Worm (Caenorhabditis elegans) whole organism, young adult: ENCODE results near the gene clec-143.
A peak's percentile ranks its signal among the peaks of the same experiment; 100 is the strongest.
"Not testable (repeated sequence)": the region's sequence is repeated elsewhere in the genome, so short reads cannot be mapped to it uniquely, and the experiment has no call there.

ENCODE experiments used
- B0261.1 ChIP-seq: sonication (generic microtip); optimal IDR thresholded peaks from 2 replicates; lab custom pipeline; 2016; ENCODE audit warnings: mild to moderate bottlenecking, missing genetic modification characterization, moderate library complexity, missing compliant biosample characterization
- C17E4.6 ChIP-seq: fragments of 200-800 bp; sonication (Bioruptor generic); IDR thresholded peaks from 2 replicates; pipeline ENCODE4 v1.3.6; 2022; ENCODE audit warnings: missing genetic modification reagents, missing genetic modification characterization, missing compliant biosample characterization
- F23B12.7 ChIP-seq: sonication (generic microtip); optimal IDR thresholded peaks from 2 replicates; lab custom pipeline; 2017; ENCODE audit warnings: missing genetic modification characterization, mild to moderate bottlenecking, missing compliant biosample characterization, antibody characterized with exemption, moderate library complexity; ENCODE audit not compliant: insufficient read depth
- F57C9.4 ChIP-seq: sonication (generic microtip); optimal IDR thresholded peaks from 2 replicates; lab custom pipeline; 2017; ENCODE audit warnings: mild to moderate bottlenecking, missing genetic modification characterization, missing compliant biosample characterization
- K12H6.12 ChIP-seq: fragments of 200-800 bp; sonication (Bioruptor generic); optimal IDR thresholded peaks from 2 replicates; lab custom pipeline; 2018; ENCODE audit warnings: mild to moderate bottlenecking, missing genetic modification characterization, missing compliant biosample characterization
- Y56A3A.18 ChIP-seq: fragments of 200-800 bp; sonication (Bioruptor generic); IDR thresholded peaks from 2 replicates; pipeline ENCODE4 v1.3.6; 2022; ENCODE audit warnings: missing genetic modification reagents, missing genetic modification characterization, missing compliant biosample characterization
- ama-1 ChIP-seq, 3 experiments: fragments of 150-350 bp in 1 of 3; sonication (generic microtip) in 2 of 3; optimal IDR thresholded peaks; 2 replicates each; lab custom pipeline; 2014 to 2018; ENCODE audit warnings: missing biosample characterization in 2 of 3, missing genetic modification characterization in 2 of 3, missing genetic modification reagents in 2 of 3
- atf-7 ChIP-seq: sonication (generic microtip); optimal IDR thresholded peaks from 2 replicates; lab custom pipeline; 2017; ENCODE audit warnings: mild to moderate bottlenecking, missing genetic modification characterization, missing compliant biosample characterization
- bed-1 ChIP-seq: fragments of 200-800 bp; sonication (Bioruptor generic); IDR thresholded peaks from 2 replicates; pipeline ENCODE4 v1.3.6; 2022; ENCODE audit warnings: missing genetic modification reagents, missing genetic modification characterization, missing compliant biosample characterization
- ccch-3 ChIP-seq: fragments of 200-800 bp; sonication (Bioruptor generic); optimal IDR thresholded peaks from 2 replicates; lab custom pipeline; 2018; ENCODE audit warnings: mild to moderate bottlenecking, missing genetic modification characterization, missing compliant biosample characterization
- cebp-2 ChIP-seq: fragments of 200-800 bp; sonication (Bioruptor generic); IDR thresholded peaks from 2 replicates; pipeline ENCODE4 v1.3.6; 2022; ENCODE audit warnings: missing genetic modification characterization, missing compliant biosample characterization
- ceh-100 ChIP-seq: fragments of 200-800 bp; sonication (Bioruptor generic); IDR thresholded peaks from 2 replicates; pipeline ENCODE4 v1.3.6; 2022; ENCODE audit warnings: missing genetic modification reagents, missing genetic modification characterization, missing compliant biosample characterization
- dpff-1 ChIP-seq: sonication (generic microtip); optimal IDR thresholded peaks from 2 replicates; lab custom pipeline; 2017; ENCODE audit warnings: mild to moderate bottlenecking, missing genetic modification characterization, missing compliant biosample characterization
- egrh-3 ChIP-seq: fragments of 200-800 bp; sonication (Bioruptor generic); IDR thresholded peaks from 2 replicates; pipeline ENCODE4 v1.3.6; 2022; ENCODE audit warnings: missing genetic modification reagents, missing genetic modification characterization, missing compliant biosample characterization
- fkh-3 ChIP-seq: sonication (generic microtip); optimal IDR thresholded peaks from 2 replicates; lab custom pipeline; 2016; ENCODE audit warnings: mild to moderate bottlenecking, missing genetic modification characterization, missing compliant biosample characterization
- gei-17 ChIP-seq: fragments of 200-800 bp; sonication (Bioruptor generic); optimal IDR thresholded peaks from 2 replicates; lab custom pipeline; 2018; ENCODE audit warnings: mild to moderate bottlenecking, missing genetic modification characterization, missing compliant biosample characterization
- hsf-1 ChIP-seq: fragments of 200-800 bp; sonication (Bioruptor generic); IDR thresholded peaks from 2 replicates; pipeline ENCODE4 v1.3.6; 2022; ENCODE audit warnings: missing genetic modification reagents, missing genetic modification characterization, missing compliant biosample characterization
- let-526 ChIP-seq: fragments of 200-800 bp; sonication (Bioruptor generic); IDR thresholded peaks from 2 replicates; pipeline ENCODE4 v1.3.6; 2022; ENCODE audit warnings: missing genetic modification reagents, missing genetic modification characterization, missing compliant biosample characterization
- lir-1 ChIP-seq: fragments of 200-800 bp; sonication (Bioruptor generic); conservative IDR thresholded peaks from 2 replicates; pipeline ENCODE4 v1.3.6; 2022; ENCODE audit warnings: missing genetic modification reagents, missing genetic modification characterization, missing compliant biosample characterization
- madf-6 ChIP-seq: fragments of 200-800 bp; sonication (Bioruptor generic); IDR thresholded peaks from 2 replicates; pipeline ENCODE4 v1.3.6; 2022; ENCODE audit warnings: missing genetic modification reagents, missing genetic modification characterization, missing compliant biosample characterization
- mxl-1 ChIP-seq: sonication (generic microtip); optimal IDR thresholded peaks from 2 replicates; lab custom pipeline; 2016; ENCODE audit warnings: missing genetic modification characterization, missing compliant biosample characterization
- nfya-2 ChIP-seq: fragments of 200-800 bp; sonication (Bioruptor generic); IDR thresholded peaks from 2 replicates; pipeline ENCODE4 v1.3.6; 2022; ENCODE audit warnings: missing genetic modification reagents, missing genetic modification characterization, missing compliant biosample characterization
- nhr-80 ChIP-seq: sonication (generic microtip); optimal IDR thresholded peaks from 2 replicates; lab custom pipeline; 2016; ENCODE audit warnings: missing genetic modification characterization, missing compliant biosample characterization
- nhr-90 ChIP-seq: sonication (generic microtip); optimal IDR thresholded peaks from 2 replicates; lab custom pipeline; 2016; ENCODE audit warnings: missing genotype, mild to moderate bottlenecking, missing genetic modification characterization, missing compliant biosample characterization
- sdz-38 ChIP-seq: sonication (generic microtip); optimal IDR thresholded peaks from 2 replicates; lab custom pipeline; 2016; ENCODE audit warnings: missing genotype, missing genetic modification characterization, missing compliant biosample characterization
- sea-2 ChIP-seq: fragments of 200-800 bp; sonication (Bioruptor generic); IDR thresholded peaks from 2 replicates; pipeline ENCODE4 v1.3.6; 2022; ENCODE audit warnings: missing genetic modification characterization, missing compliant biosample characterization
- snpc-1.1 ChIP-seq: sonication (generic microtip); optimal IDR thresholded peaks from 2 replicates; lab custom pipeline; 2017; ENCODE audit warnings: missing genetic modification characterization, mild to moderate bottlenecking, missing compliant biosample characterization, antibody characterized with exemption, moderate library complexity, missing genotype, missing genetic modification reagents; ENCODE audit not compliant: insufficient read depth
- snpc-1.3 ChIP-seq: sonication (generic microtip); optimal IDR thresholded peaks from 2 replicates; lab custom pipeline; 2017; ENCODE audit warnings: missing genetic modification characterization, mild to moderate bottlenecking, missing compliant biosample characterization, antibody characterized with exemption, moderate library complexity, missing genotype, missing genetic modification reagents; ENCODE audit not compliant: insufficient read depth
- somi-1 ChIP-seq: fragments of 200-800 bp; sonication (Bioruptor generic); optimal IDR thresholded peaks from 2 replicates; lab custom pipeline; 2018; ENCODE audit warnings: mild to moderate bottlenecking, missing genetic modification characterization, missing compliant biosample characterization
- tbx-9 ChIP-seq: sonication (generic microtip); optimal IDR thresholded peaks from 2 replicates; lab custom pipeline; 2016; ENCODE audit warnings: borderline replicate concordance, missing genetic modification characterization, inconsistent platforms, missing compliant biosample characterization
- ztf-22 ChIP-seq: fragments of 200-800 bp; sonication (Bioruptor generic); optimal IDR thresholded peaks from 2 replicates; lab custom pipeline; 2018; ENCODE audit warnings: mild to moderate bottlenecking, missing genetic modification characterization, moderate library complexity, missing compliant biosample characterization
- ztf-25 ChIP-seq: fragments of 200-800 bp; sonication (Bioruptor generic); IDR thresholded peaks from 2 replicates; pipeline ENCODE4 v1.3.6; 2022; ENCODE audit warnings: missing genetic modification reagents, missing genetic modification characterization, missing compliant biosample characterization
- ztf-3 ChIP-seq: fragments of 200-800 bp; sonication (Bioruptor generic); optimal IDR thresholded peaks from 2 replicates; lab custom pipeline; 2018; ENCODE audit warnings: mild to moderate bottlenecking, missing genetic modification characterization, missing compliant biosample characterization

The clec-143 gene

ce11 chrII:10493034-10493433 is 22.9 kb upstream of the clec-143 start, which contains the start of gene ZK666.8:
Gene ZK666.8, minus strand, starts transcription at chrII:10493134.
- TF ChIP-seq somi-1; Y56A3A.18; tbx-9 (tag; lab: Kevin White, UChicago): not testable (repeated sequence)

- TF ChIP-seq sea-2 (GFP tag; lab: Robert Waterston, UW) = no peak
- TF ChIP-seq nfya-2 = no peak
- no peak for TF ChIP-seq F57C9.4
- TF ChIP-seq K12H6.12 = no peak
- TF ChIP-seq egrh-3 (GFP tag; lab: Robert Waterston, UW) = no peak
- no peak for TF ChIP-seq sdz-38
- no peak for TF ChIP-seq bed-1
- TF ChIP-seq snpc-1.1 = no peak
- TF ChIP-seq fkh-3 (tag; lab: Kevin White, UChicago) = no peak
- TF ChIP-seq hsf-1 (GFP tag; lab: Robert Waterston, UW) = no peak
- TF ChIP-seq B0261.1 = no peak
- TF ChIP-seq, all 124 proteins: peak for 0
Measured at ce11 chrII:10490329-10490728, 20.2 kb upstream of the clec-143 start, which contains the start of gene clec-61. Gene clec-61, minus strand, starts transcription at chrII:10490537.

- TF ChIP-seq bed-1 (no peak), ztf-3 (GFP tag; lab: Kevin White, UChicago) (no peak), nhr-90 (no peak), ceh-100 (no peak), sea-2 (GFP tag; lab: Robert Waterston, UW) (no peak)
Measured at ce11 chrII:10486738-10487137, 16.6 kb upstream of the clec-143 start, which contains the start of gene ZK666.15. Gene ZK666.15, plus strand, starts transcription at chrII:10487038.

ce11 chrII:10485640-10486039 is 15.5 kb upstream of the clec-143 start:
- TF ChIP-seq lir-1 (GFP tag; lab: Robert Waterston, UW) (no peak), dpff-1 (tag; lab: Kevin White, UChicago) (no peak), nhr-80 (tag; lab: Kevin White, UChicago) (peak; percentile 18), F23B12.7 (tag; lab: Kevin White, UChicago) (no peak), let-526 (GFP tag; lab: Robert Waterston, UW) (no peak)

ce11 chrII:10483860-10484259 is 13.8 kb upstream of the clec-143 start:
- TF ChIP-seq ama-1 (optimal IDR thresholded peaks at IDR 0.05; lab: Kevin White, UChicago) (no peak), ama-1 (GFP tag; optimal IDR thresholded peaks at IDR 0.05; lab: Kevin White, UChicago) (no peak), ztf-22 (GFP tag; lab: Kevin White, UChicago) (no peak), mxl-1 (tag; lab: Kevin White, UChicago) (no peak), atf-7 (tag; lab: Kevin White, UChicago) (no peak), gei-17 (GFP tag; lab: Kevin White, UChicago) (no peak), snpc-1.3 (no peak), K12H6.12 (no peak), C17E4.6 (GFP tag; lab: Robert Waterston, UW) (no peak), tbx-9 (tag; lab: Kevin White, UChicago) (no peak), ztf-25 (GFP tag; lab: Robert Waterston, UW) (no peak), nfya-2 (no peak), madf-6 (GFP tag; lab: Robert Waterston, UW) (no peak), hsf-1 (GFP tag; lab: Robert Waterston, UW) (no peak), cebp-2 (no peak), ccch-3 (GFP tag; lab: Kevin White, UChicago) (no peak)
- TF ChIP-seq, all 124 proteins: peak for 0
